Worm (Caenorhabditis elegans) whole organism, L4 larva: Measurements from ENCODE around the gene nhr-280.
"Not testable (repeated sequence)": the region's sequence is repeated elsewhere in the genome, so short reads cannot be mapped to it uniquely, and the experiment has no call there.

Experiments used
- Y48G9A.11 ChIP-seq: fragments of 200-800 bp; sonication (Bioruptor generic); IDR thresholded peaks from 2 replicates; pipeline ENCODE4 v1.3.6; 2022; ENCODE audit warnings: missing genetic modification reagents, missing genetic modification characterization, missing compliant biosample characterization
- fos-1 ChIP-seq: fragments of 150-350 bp; optimal IDR thresholded peaks from 2 replicates; lab custom pipeline; 2014; ENCODE audit warnings: missing biosample characterization, missing genetic modification characterization
- lin-15B ChIP-seq: fragments of 150-350 bp; sonication (generic microtip); optimal IDR thresholded peaks from 3 replicates; lab custom pipeline; 2014; ENCODE audit warnings: missing biosample characterization, missing genetic modification characterization
- nhr-11 ChIP-seq: fragments of 150-350 bp; optimal IDR thresholded peaks from 2 replicates; lab custom pipeline; 2014; ENCODE audit warnings: missing biosample characterization, missing genetic modification characterization
- nhr-28 ChIP-seq: fragments of 150-350 bp; optimal IDR thresholded peaks from 2 replicates; lab custom pipeline; 2014; ENCODE audit warnings: missing biosample characterization, missing genetic modification characterization
- nhr-76 ChIP-seq: fragments of 150-350 bp; optimal IDR thresholded peaks from 2 replicates; lab custom pipeline; 2014; ENCODE audit warnings: missing biosample characterization, missing genetic modification characterization

ce11 chrIII:168376-168775 lies 37.8 kb upstream of the nhr-280 start:
- not testable (repeated sequence) for TF ChIP-seq nhr-28 (tag; lab: Kevin White, UChicago); lin-15B (tag; lab: Kevin White, UChicago); Y48G9A.11 (GFP tag; lab: Robert Waterston, UW); fos-1; nhr-76 (tag; lab: Kevin White, UChicago); nhr-11 (tag; lab: Kevin White, UChicago)
